Fruit fly (Drosophila melanogaster) whole organism, embryonic: Measurements from ENCODE around the gene CG11698.

Experiments used
- Adf1 ChIP-seq: fragments of 200-800 bp; sonication (Bioruptor generic); IDR thresholded peaks from 2 replicates; pipeline ENCODE4 v1.3.6; 2022; ENCODE audit warnings: missing biosample characterization, missing genetic modification characterization
- Aef1 ChIP-seq: fragments of 200-800 bp; sonication (Bioruptor generic); IDR thresholded peaks from 3 replicates; pipeline ENCODE4 v1.3.6; 2022; ENCODE audit warnings: missing biosample characterization, missing genetic modification characterization
- Antp ChIP-seq: fragments of 200-800 bp; sonication (Bioruptor generic); optimal IDR thresholded peaks from 3 replicates; lab custom pipeline; 2016; ENCODE audit warnings: missing biosample characterization, missing genetic modification characterization
- CG10274 ChIP-seq: fragments of 200-800 bp; sonication (Bioruptor generic); optimal IDR thresholded peaks from 3 replicates; lab custom pipeline; 2017; ENCODE audit warnings: missing biosample characterization, mild to moderate bottlenecking, missing genetic modification characterization
- CG11093 ChIP-seq: fragments of 200-800 bp; sonication (Bioruptor generic); IDR thresholded peaks from 3 replicates; pipeline ENCODE4 v1.3.6; 2022; ENCODE audit warnings: missing biosample characterization, missing genetic modification characterization
- CG11456 ChIP-seq: fragments of 200-800 bp; sonication (Bioruptor generic); IDR thresholded peaks from 3 replicates; pipeline ENCODE4 v1.3.6; 2022; ENCODE audit warnings: missing biosample characterization, missing genetic modification characterization
- CG11504 ChIP-seq: fragments of 200-800 bp; sonication (Bioruptor generic); optimal IDR thresholded peaks from 3 replicates; lab custom pipeline; 2019; ENCODE audit warnings: missing biosample characterization, mild to moderate bottlenecking, missing genetic modification characterization, moderate library complexity
- CG12391 ChIP-seq: fragments of 200-800 bp; sonication (Bioruptor generic); optimal IDR thresholded peaks from 3 replicates; lab custom pipeline; 2018; ENCODE audit warnings: missing biosample characterization, mild to moderate bottlenecking, missing genetic modification characterization, moderate library complexity
- CG12769 ChIP-seq: fragments of 200-800 bp; sonication (Bioruptor generic); optimal IDR thresholded peaks from 2 replicates; lab custom pipeline; 2019; ENCODE audit warnings: missing biosample characterization, mild to moderate bottlenecking, missing genetic modification characterization, moderate library complexity
- CG13424 ChIP-seq: fragments of 200-800 bp; sonication (Bioruptor generic); optimal IDR thresholded peaks from 2 replicates; lab custom pipeline; 2019; ENCODE audit warnings: missing biosample characterization, mild to moderate bottlenecking, missing genetic modification characterization, moderate library complexity
- CG15601 ChIP-seq: fragments of 200-800 bp; sonication (Bioruptor generic); optimal IDR thresholded peaks from 3 replicates; lab custom pipeline; 2019; ENCODE audit warnings: missing biosample characterization, mild to moderate bottlenecking, missing genetic modification characterization, moderate library complexity
- CG32772 ChIP-seq: fragments of 200-800 bp; sonication (Bioruptor generic); IDR thresholded peaks from 2 replicates; pipeline ENCODE4 v1.3.6; 2022; ENCODE audit warnings: missing biosample characterization, missing genetic modification characterization
- CG3995 ChIP-seq: fragments of 200-800 bp; sonication (Bioruptor generic); optimal IDR thresholded peaks from 3 replicates; lab custom pipeline; 2016; ENCODE audit warnings: missing biosample characterization, missing genetic modification characterization
- CG4707 ChIP-seq: fragments of 200-800 bp; sonication (Bioruptor generic); optimal IDR thresholded peaks from 2 replicates; lab custom pipeline; 2018; ENCODE audit warnings: missing biosample characterization, mild to moderate bottlenecking, missing genetic modification characterization, moderate library complexity
- CG4854 ChIP-seq: fragments of 200-800 bp; sonication (Bioruptor generic); optimal IDR thresholded peaks from 2 replicates; lab custom pipeline; 2016; ENCODE audit warnings: missing biosample characterization, missing genetic modification characterization, inconsistent platforms
- CG7987 ChIP-seq: fragments of 200-800 bp; sonication (Bioruptor generic); optimal IDR thresholded peaks from 2 replicates; lab custom pipeline; 2018; ENCODE audit warnings: missing biosample characterization, mild to moderate bottlenecking, missing genetic modification characterization, moderate library complexity
- CG8388 ChIP-seq: fragments of 200-800 bp; sonication (Bioruptor generic); optimal IDR thresholded peaks from 2 replicates; lab custom pipeline; 2019; ENCODE audit warnings: missing biosample characterization, mild to moderate bottlenecking, missing genetic modification characterization, moderate library complexity
- CG9609 ChIP-seq: fragments of 200-800 bp; sonication (Bioruptor generic); optimal IDR thresholded peaks from 3 replicates; lab custom pipeline; 2016; ENCODE audit warnings: missing biosample characterization, missing genetic modification characterization
- CG9727 ChIP-seq: fragments of 200-800 bp; sonication (Bioruptor generic); optimal IDR thresholded peaks from 3 replicates; lab custom pipeline; 2017; ENCODE audit warnings: missing biosample characterization, mild to moderate bottlenecking, missing genetic modification characterization
- CkIIα-i1 ChIP-seq: fragments of 200-800 bp; sonication (Bioruptor generic); IDR thresholded peaks from 2 replicates; pipeline ENCODE4 v1.3.6; 2022; ENCODE audit warnings: missing biosample characterization, missing genetic modification characterization
- Dbx ChIP-seq: fragments of 200-800 bp; sonication (Bioruptor generic); IDR thresholded peaks from 3 replicates; pipeline ENCODE4 v1.3.6; 2022; ENCODE audit warnings: missing biosample characterization, missing genetic modification characterization
- Deaf1 ChIP-seq: fragments of 200-800 bp; optimal IDR thresholded peaks from 3 replicates; lab custom pipeline; 2019; ENCODE audit warnings: missing biosample characterization, mild to moderate bottlenecking, missing genetic modification characterization, moderate library complexity
- Drgx ChIP-seq: fragments of 200-800 bp; sonication (Bioruptor generic); IDR thresholded peaks from 2 replicates; pipeline ENCODE4 v1.3.6; 2022; ENCODE audit warnings: missing biosample characterization, missing genetic modification characterization
- E2f1 ChIP-seq: fragments of 200-800 bp; sonication (Bioruptor generic); IDR thresholded peaks from 2 replicates; pipeline ENCODE4 v1.3.6; 2022; ENCODE audit warnings: missing biosample characterization, missing genetic modification characterization
- E2f2 ChIP-seq: fragments of 200-800 bp; sonication (Bioruptor generic); IDR thresholded peaks from 2 replicates; pipeline ENCODE4 v1.3.6; 2022; ENCODE audit warnings: missing biosample characterization, missing genetic modification characterization
- Eip74EF ChIP-seq, 2 experiments: fragments of 200-800 bp in 1 of 2; fragments of >200 bp in 1 of 2; sonication (Bioruptor generic) in 1 of 2; optimal IDR thresholded peaks; 2 replicates each; lab custom pipeline; 2017 to 2019; ENCODE audit warnings: missing biosample characterization in 2 of 2, missing genetic modification characterization in 2 of 2, mild to moderate bottlenecking in 1 of 2, moderate library complexity in 1 of 2
- Gug ChIP-seq: fragments of 200-800 bp; sonication (Bioruptor generic); IDR thresholded peaks from 4 replicates; pipeline ENCODE4 v1.3.6; 2022; ENCODE audit warnings: missing biosample characterization, missing genetic modification characterization
- HLH54F ChIP-seq: fragments of 200-800 bp; sonication (Bioruptor generic); optimal IDR thresholded peaks from 3 replicates; lab custom pipeline; 2016; ENCODE audit warnings: missing biosample characterization, missing genetic modification characterization
- Max ChIP-seq: fragments of 200-800 bp; sonication (Bioruptor generic); optimal IDR thresholded peaks from 2 replicates; lab custom pipeline; 2016; ENCODE audit warnings: missing biosample characterization, mild to moderate bottlenecking, missing genetic modification characterization
- Mrtf ChIP-seq: fragments of 200-800 bp; sonication (Bioruptor generic); IDR thresholded peaks from 3 replicates; pipeline ENCODE4 v1.3.6; 2022; ENCODE audit warnings: missing biosample characterization, missing genetic modification characterization
- Nf-YA ChIP-seq: fragments of 200-800 bp; sonication (Bioruptor generic); IDR thresholded peaks from 2 replicates; pipeline ENCODE4 v1.3.6; 2022; ENCODE audit warnings: missing biosample characterization, missing genetic modification characterization
- Oaz ChIP-seq: fragments of 200-800 bp; sonication (Bioruptor generic); IDR thresholded peaks from 2 replicates; pipeline ENCODE4 v1.3.6; 2022; ENCODE audit warnings: missing biosample characterization, missing genetic modification characterization
- Scr ChIP-seq: fragments of 200-800 bp; sonication (Bioruptor generic); IDR thresholded peaks from 2 replicates; pipeline ENCODE4 v1.3.6; 2022; ENCODE audit warnings: missing biosample characterization, missing genetic modification characterization; ENCODE audit not compliant: partially characterized antibody
- Sin3A ChIP-seq: fragments of >200 bp; optimal IDR thresholded peaks from 2 replicates; lab custom pipeline; 2018
- Ssrp ChIP-seq: fragments of 200-800 bp; sonication (Bioruptor generic); optimal IDR thresholded peaks from 2 replicates; lab custom pipeline; 2018; ENCODE audit warnings: missing biosample characterization, mild to moderate bottlenecking, missing genetic modification characterization, moderate library complexity
- ato ChIP-seq: fragments of 200-800 bp; sonication (Bioruptor generic); IDR thresholded peaks from 2 replicates; pipeline ENCODE4 v1.3.6; 2022; ENCODE audit warnings: missing biosample characterization, missing genetic modification characterization; ENCODE audit not compliant: partially characterized antibody
- bbx ChIP-seq: fragments of 200-800 bp; sonication (Bioruptor generic); IDR thresholded peaks from 2 replicates; pipeline ENCODE4 v1.3.6; 2022; ENCODE audit warnings: missing biosample characterization, missing genetic modification characterization; ENCODE audit not compliant: partially characterized antibody
- cato ChIP-seq: fragments of 200-800 bp; sonication (Bioruptor generic); optimal IDR thresholded peaks from 2 replicates; lab custom pipeline; 2016; ENCODE audit warnings: missing biosample characterization, missing genetic modification characterization, borderline replicate concordance
- emc ChIP-seq: fragments of 200-800 bp; sonication (Bioruptor generic); optimal IDR thresholded peaks from 2 replicates; lab custom pipeline; 2016; ENCODE audit warnings: missing biosample characterization, missing genetic modification characterization
- fu2 ChIP-seq: fragments of 200-800 bp; sonication (Bioruptor generic); optimal IDR thresholded peaks from 2 replicates; lab custom pipeline; 2016; ENCODE audit warnings: missing biosample characterization, missing genetic modification characterization
- gce ChIP-seq: fragments of 200-800 bp; sonication (Bioruptor generic); IDR thresholded peaks from 3 replicates; pipeline ENCODE4 v1.3.6; 2022; ENCODE audit warnings: missing biosample characterization, missing genetic modification characterization
- gt ChIP-seq: fragments of 200-800 bp; sonication (Bioruptor generic); IDR thresholded peaks from 2 replicates; pipeline ENCODE4 v1.3.6; 2022; ENCODE audit warnings: missing biosample characterization, missing genetic modification characterization
- jumu ChIP-seq: fragments of 200-800 bp; sonication (Bioruptor generic); optimal IDR thresholded peaks from 3 replicates; lab custom pipeline; 2016; ENCODE audit warnings: missing biosample characterization, missing genetic modification characterization
- kah ChIP-seq: fragments of 200-800 bp; sonication (Bioruptor generic); optimal IDR thresholded peaks from 2 replicates; lab custom pipeline; 2018; ENCODE audit warnings: missing biosample characterization, mild to moderate bottlenecking, missing genetic modification characterization
- lilli ChIP-seq: fragments of 200-800 bp; sonication (Bioruptor generic); optimal IDR thresholded peaks from 3 replicates; lab custom pipeline; 2016; ENCODE audit warnings: missing biosample characterization, missing genetic modification characterization
- nom ChIP-seq: fragments of 200-800 bp; sonication (Bioruptor generic); optimal IDR thresholded peaks from 2 replicates; lab custom pipeline; 2017; ENCODE audit warnings: missing biosample characterization, missing genetic modification characterization, mild to moderate bottlenecking, moderate library complexity, missing genetic modification reagents
- pan ChIP-seq, 4 experiments: fragments of >200 bp in 3 of 4; fragments of 200-800 bp in 1 of 4; sonication (Bioruptor generic) in 1 of 4; optimal IDR thresholded peaks in 3 of 4; IDR thresholded peaks in 1 of 4; 2 replicates each; pipeline versions ENCODE4 v1.3.6 to Lab custom; 2017 to 2022; ENCODE audit warnings: missing biosample characterization in 2 of 4, missing genetic modification characterization in 2 of 4, mixed read lengths in 1 of 4
- sd ChIP-seq: fragments of 200-800 bp; sonication (Bioruptor generic); optimal IDR thresholded peaks from 3 replicates; lab custom pipeline; 2018; ENCODE audit warnings: missing biosample characterization, mild to moderate bottlenecking, missing genetic modification characterization, moderate library complexity
- slbo ChIP-seq: fragments of 200-800 bp; sonication (Bioruptor generic); IDR thresholded peaks from 2 replicates; pipeline ENCODE4 v1.3.6; 2022; ENCODE audit warnings: missing biosample characterization, missing genetic modification characterization
- so ChIP-seq: fragments of 200-800 bp; sonication (Bioruptor generic); IDR thresholded peaks from 3 replicates; pipeline ENCODE4 v1.3.6; 2022; ENCODE audit warnings: missing biosample characterization, missing genetic modification characterization

Gene CG11698

dm6 chr3R:8355579-8355978 lies 43.6 kb downstream of the CG11698 start (continued):
- TF ChIP-seq CG13424 (tag; lab: Kevin White, UChicago) (peak; percentile 92), Antp (peak; percentile 96), sd (peak; percentile 90), CG4707 (GFP tag; lab: Kevin White, UChicago) (peak; percentile 79), Gug (GFP tag; lab: Robert Waterston, UW) (peak; percentile 90), CG12769 (tag; lab: Kevin White, UChicago) (peak; percentile 99), emc (GFP tag; lab: Kevin White, UChicago) (peak; percentile 93), Sin3A (lab: Kevin White, UChicago) (no peak), CG11456 (peak; percentile 95), Ssrp (peak; percentile 84), Scr (GFP tag; lab: Robert Waterston, UW) (no peak), CG7987 (peak; percentile 87), Eip74EF (GFP tag; optimal IDR thresholded peaks at IDR 0.05; lab: Kevin White, UChicago) (peak in 1 of 2 experiments; percentile 81), Mrtf (GFP tag; lab: Robert Waterston, UW) (peak; percentile 94), pan (optimal IDR thresholded peaks at IDR 0.05; lab: Kevin White, UChicago) (no peak), pan (GFP tag; optimal IDR thresholded peaks at IDR 0.05 in 1 of 2, IDR thresholded peaks at IDR 0.05 in 1 of 2) (peak in 1 of 2 experiments; percentile 95), Oaz (GFP tag; lab: Robert Waterston, UW) (peak; percentile 88), Max (GFP tag; lab: Kevin White, UChicago) (peak; percentile 90), CG3995 (GFP tag; lab: Kevin White, UChicago) (peak; percentile 56), CG12391 (tag; lab: Kevin White, UChicago) (peak; percentile 95), Drgx (GFP tag; lab: Robert Waterston, UW) (peak; percentile 84), jumu (peak; percentile 94), so (peak; percentile 90), bbx (GFP tag; lab: Robert Waterston, UW) (no peak), gce (peak; percentile 89), Aef1 (GFP tag; lab: Robert Waterston, UW) (peak; percentile 94), gt (GFP tag; lab: Robert Waterston, UW) (peak; percentile 69; the same call in 1 of the 2 replicates), CG8388 (GFP tag; lab: Kevin White, UChicago) (peak; percentile 92), nom (GFP tag; lab: Kevin White, UChicago) (peak; percentile 27), CG15601 (tag; lab: Kevin White, UChicago) (peak; percentile 69), Deaf1 (tag; lab: Kevin White, UChicago) (peak; percentile 73), fu2 (GFP tag; lab: Kevin White, UChicago) (peak; percentile 97), CkIIα-i1 (GFP tag; lab: Robert Waterston, UW) (no peak), lilli (peak; percentile 98), CG32772 (peak; percentile 93), E2f1 (GFP tag; lab: Robert Waterston, UW) (peak; percentile 93), CG10274 (GFP tag; lab: Kevin White, UChicago) (peak; percentile 77), CG4854 (GFP tag; lab: Kevin White, UChicago) (peak; percentile 92), Adf1 (GFP tag; lab: Robert Waterston, UW) (peak; percentile 86), kah (GFP tag; lab: Kevin White, UChicago) (peak; percentile 44), slbo (GFP tag; lab: Robert Waterston, UW) (peak; percentile 98), ato (GFP tag; lab: Robert Waterston, UW) (no peak), HLH54F (GFP tag; lab: Kevin White, UChicago) (peak; percentile 96), Dbx (GFP tag; lab: Robert Waterston, UW) (peak; percentile 97), CG11504 (tag; lab: Kevin White, UChicago) (peak; percentile 93), CG9609 (GFP tag; lab: Kevin White, UChicago) (peak; percentile 96), E2f2 (GFP tag; lab: Robert Waterston, UW) (peak; percentile 76), Nf-YA (GFP tag; lab: Robert Waterston, UW) (peak; percentile 91), cato (peak; percentile 83), CG9727 (GFP tag; lab: Kevin White, UChicago) (peak; percentile 96), CG11093 (GFP tag; lab: Robert Waterston, UW) (peak; percentile 89)
